Fruit fly (Drosophila melanogaster) Kc167 (cell line): Measurements from ENCODE around the gene CG14408.

Source experiments
- Sin3A ChIP-seq: fragments of >200 bp; optimal IDR thresholded peaks from 2 replicates; lab custom pipeline; 2018; ENCODE audit warnings: missing external identifiers
- h ChIP-seq: fragments of >200 bp; optimal IDR thresholded peaks from 3 replicates; lab custom pipeline; 2018; ENCODE audit warnings: missing external identifiers
- insv ChIP-seq: fragments of >200 bp; optimal IDR thresholded peaks from 3 replicates; lab custom pipeline; 2018; ENCODE audit warnings: missing external identifiers
- psq ChIP-seq: fragments of >200 bp; optimal IDR thresholded peaks from 2 replicates; lab custom pipeline; 2017; ENCODE audit warnings: missing external identifiers

- TF ChIP-seq psq (lab: Kevin White, UChicago) (no peak), h (lab: Kevin White, UChicago) (no peak), Sin3A (lab: Kevin White, UChicago) (no peak), insv (lab: Kevin White, UChicago) (no peak)
These were observed 30.7 kb upstream of the CG14408 start for dm6 chrX:14862494-14862893.
